Worm (Caenorhabditis elegans) whole organism, L4 larva: ENCODE data around the gene pqn-18.

Source experiments
- ctbp-1 ChIP-seq: fragments of 200-800 bp; sonication (Bioruptor generic); IDR thresholded peaks from 2 replicates; pipeline ENCODE4 v1.3.6; 2022; ENCODE audit warnings: missing genetic modification reagents, missing genetic modification characterization, missing compliant biosample characterization
- jun-1 ChIP-seq: fragments of 150-350 bp; optimal IDR thresholded peaks from 2 replicates; lab custom pipeline; 2014; ENCODE audit warnings: missing biosample characterization, missing genetic modification reagents, missing genetic modification characterization

ce11 chrX:12940811-12941210 lies 33.2 kb downstream of the pqn-18 start, which contains the start of gene gmap-3:
- no peak for TF ChIP-seq jun-1 (tag; lab: Kevin White, UChicago)
- no peak for TF ChIP-seq ctbp-1
